Fruit fly (Drosophila melanogaster): ENCODE results near the gene CG13737.

Gene CG13737

dm6 chr3L:13884460-13885056, 5.8 kb downstream of the CG13737 start:
- TF ChIP-seq CG14711 (tag; optimal IDR thresholded peaks at IDR 0.05) (no peak), CG12768 (GFP tag; optimal IDR thresholded peaks at IDR 0.05) (no peak)

dm6 chr3L:13887092-13887491, 8.3 kb downstream of the CG13737 start:
- TF ChIP-seq pad (GFP tag; optimal IDR thresholded peaks at IDR 0.05) (no peak), cnc (optimal IDR thresholded peaks at IDR 0.05) (no peak), cic (GFP tag; optimal IDR thresholded peaks at IDR 0.05) (no peak), CG33017 (tag; optimal IDR thresholded peaks at IDR 0.05) (no peak), CG14711 (tag; optimal IDR thresholded peaks at IDR 0.05) (no peak)

dm6 chr3L:13900635-13901034, 21.8 kb downstream of the CG13737 start:
- no peak for TF ChIP-seq Hr96 (GFP tag; optimal IDR thresholded peaks at IDR 0.05)
- TF ChIP-seq bab1 (GFP tag; optimal IDR thresholded peaks at IDR 0.05), result peak; percentile 30

dm6 chr3L:13903186-13904020, 24.6 kb downstream of the CG13737 start, which contains the start of gene dysc:
dysc (minus strand) TSS chr3L:13903236.
- TF ChIP-seq toe (GFP tag; optimal IDR thresholded peaks at IDR 0.05), result peak; percentile 24
- peak; percentile 37 for TF ChIP-seq CG12768 (GFP tag; optimal IDR thresholded peaks at IDR 0.05)
- TF ChIP-seq Mnt (GFP tag; optimal IDR thresholded peaks at IDR 0.05), result no peak
- TF ChIP-seq CG5204 (GFP tag; optimal IDR thresholded peaks at IDR 0.05), result peak; percentile 13
- TF ChIP-seq CG7045 (GFP tag; optimal IDR thresholded peaks at IDR 0.05), result peak; percentile 33
- TF ChIP-seq ovo (GFP tag; optimal IDR thresholded peaks at IDR 0.05), result no peak
- TF ChIP-seq CG7101 (tag; optimal IDR thresholded peaks at IDR 0.05), result peak; percentile 65
- no peak for TF ChIP-seq cnc (optimal IDR thresholded peaks at IDR 0.05)
- TF ChIP-seq CG11617 (GFP tag; optimal IDR thresholded peaks at IDR 0.05), result peak; percentile 10
- no peak for TF ChIP-seq bab1 (GFP tag; optimal IDR thresholded peaks at IDR 0.05)
- no peak for TF ChIP-seq Crg-1 (GFP tag; optimal IDR thresholded peaks at IDR 0.05)
- TF ChIP-seq Clk (GFP tag; optimal IDR thresholded peaks at IDR 0.05), result no peak
- TF ChIP-seq CG1620 (GFP tag; optimal IDR thresholded peaks at IDR 0.05), result no peak
- peak; percentile 75 for TF ChIP-seq CG33017 (tag; optimal IDR thresholded peaks at IDR 0.05)
- no peak for TF ChIP-seq kay (GFP tag; ENCODE audit: borderline replicate concordance)
- peak; percentile 16 for TF ChIP-seq CG14711 (tag; optimal IDR thresholded peaks at IDR 0.05)
- TF ChIP-seq pad (GFP tag; optimal IDR thresholded peaks at IDR 0.05), result no peak
- TF ChIP-seq Hr96 (GFP tag; optimal IDR thresholded peaks at IDR 0.05), result peak; percentile 9
- no peak for TF ChIP-seq cic (GFP tag; optimal IDR thresholded peaks at IDR 0.05)
- TF ChIP-seq tj (GFP tag; optimal IDR thresholded peaks at IDR 0.05), result no peak

dm6 chr3L:13904021-13904325, 25.2 kb downstream of the CG13737 start:
- TF ChIP-seq Crg-1 (GFP tag; optimal IDR thresholded peaks at IDR 0.05), result no peak
- no peak for TF ChIP-seq CG12768 (GFP tag; optimal IDR thresholded peaks at IDR 0.05)
- TF ChIP-seq bab1 (GFP tag; optimal IDR thresholded peaks at IDR 0.05), result no peak
- no peak for TF ChIP-seq kay (GFP tag; ENCODE audit: borderline replicate concordance)
- TF ChIP-seq tj (GFP tag; optimal IDR thresholded peaks at IDR 0.05), result no peak
- TF ChIP-seq cnc (optimal IDR thresholded peaks at IDR 0.05), result no peak
- no peak for TF ChIP-seq CG11617 (GFP tag; optimal IDR thresholded peaks at IDR 0.05)
- TF ChIP-seq Mnt (GFP tag; optimal IDR thresholded peaks at IDR 0.05), result no peak
- no peak for TF ChIP-seq CG7045 (GFP tag; optimal IDR thresholded peaks at IDR 0.05)

dm6 chr3L:13904426-13904825, 25.6 kb downstream of the CG13737 start:
- TF ChIP-seq toe (GFP tag; optimal IDR thresholded peaks at IDR 0.05) (no peak), Clk (GFP tag; optimal IDR thresholded peaks at IDR 0.05) (no peak), Mnt (GFP tag; optimal IDR thresholded peaks at IDR 0.05) (no peak), CG12768 (GFP tag; optimal IDR thresholded peaks at IDR 0.05) (no peak), CG7101 (tag; optimal IDR thresholded peaks at IDR 0.05) (no peak), CG1620 (GFP tag; optimal IDR thresholded peaks at IDR 0.05) (no peak), bab1 (GFP tag; optimal IDR thresholded peaks at IDR 0.05) (no peak), cic (GFP tag; optimal IDR thresholded peaks at IDR 0.05) (no peak), tj (GFP tag; optimal IDR thresholded peaks at IDR 0.05) (no peak), cnc (optimal IDR thresholded peaks at IDR 0.05) (no peak), CG7045 (GFP tag; optimal IDR thresholded peaks at IDR 0.05) (no peak), Crg-1 (GFP tag; optimal IDR thresholded peaks at IDR 0.05) (no peak), kay (GFP tag; ENCODE audit: borderline replicate concordance) (no peak), pad (GFP tag; optimal IDR thresholded peaks at IDR 0.05) (no peak)

- TF ChIP-seq CG7101 (tag; optimal IDR thresholded peaks at IDR 0.05) (no peak), kay (GFP tag; ENCODE audit: borderline replicate concordance) (no peak), CG33017 (tag; optimal IDR thresholded peaks at IDR 0.05) (peak; percentile 58), cnc (optimal IDR thresholded peaks at IDR 0.05) (no peak), CG7045 (GFP tag; optimal IDR thresholded peaks at IDR 0.05) (peak; percentile 88), CG11617 (GFP tag; optimal IDR thresholded peaks at IDR 0.05) (peak; percentile 17), CG14711 (tag; optimal IDR thresholded peaks at IDR 0.05) (peak; percentile 56), Hr96 (GFP tag; optimal IDR thresholded peaks at IDR 0.05) (no peak), Clk (GFP tag; optimal IDR thresholded peaks at IDR 0.05) (peak; percentile 64), CG12768 (GFP tag; optimal IDR thresholded peaks at IDR 0.05) (peak; percentile 64), cic (GFP tag; optimal IDR thresholded peaks at IDR 0.05) (no peak)
These were observed 26.7 kb downstream of the CG13737 start for dm6 chr3L:13905515-13905914.
